Worm (Caenorhabditis elegans) whole organism, late embryonic: ENCODE results near the gene F13H10.6.

Experiments used
- ama-1 ChIP-seq: fragments of 150-350 bp; optimal IDR thresholded peaks from 2 replicates; lab custom pipeline; 2014
- ceh-6 ChIP-seq: fragments of 200-800 bp; sonication (Bioruptor generic); optimal IDR thresholded peaks from 2 replicates; lab custom pipeline; 2018; ENCODE audit warnings: mild to moderate bottlenecking, missing genetic modification characterization, missing compliant biosample characterization
- dve-1 ChIP-seq: sonication (generic microtip); optimal IDR thresholded peaks from 2 replicates; lab custom pipeline; 2017; ENCODE audit warnings: antibody characterized with exemption, mild to moderate bottlenecking, missing genetic modification characterization, missing compliant biosample characterization
- elt-2 ChIP-seq: sonication (generic microtip); optimal IDR thresholded peaks from 2 replicates; lab custom pipeline; 2016; ENCODE audit warnings: missing genetic modification reagents, missing genetic modification characterization, missing compliant biosample characterization
- ets-4 ChIP-seq: sonication (generic microtip); optimal IDR thresholded peaks from 2 replicates; lab custom pipeline; 2016; ENCODE audit warnings: missing genetic modification characterization, missing compliant biosample characterization
- hlh-13 ChIP-seq: fragments of 200-800 bp; sonication (Bioruptor generic); optimal IDR thresholded peaks from 2 replicates; lab custom pipeline; 2018; ENCODE audit warnings: mild to moderate bottlenecking, missing genetic modification characterization, missing compliant biosample characterization
- lin-11 ChIP-seq: fragments of 200-800 bp; sonication (Bioruptor generic); optimal IDR thresholded peaks from 2 replicates; lab custom pipeline; 2018; ENCODE audit warnings: mild to moderate bottlenecking, missing genetic modification characterization, missing compliant biosample characterization
- madf-2 ChIP-seq: sonication (generic microtip); optimal IDR thresholded peaks from 2 replicates; lab custom pipeline; 2017; ENCODE audit warnings: missing genetic modification characterization, missing compliant biosample characterization
- npax-4 ChIP-seq: sonication (generic microtip); optimal IDR thresholded peaks from 2 replicates; lab custom pipeline; 2016; ENCODE audit warnings: missing genetic modification characterization, missing compliant biosample characterization
- pha-4 ChIP-seq: fragments of 150-350 bp; optimal IDR thresholded peaks from 2 replicates; lab custom pipeline; 2018; ENCODE audit warnings: missing biosample characterization, missing genetic modification reagents, missing genetic modification characterization
- pqm-1 ChIP-seq: sonication (generic microtip); optimal IDR thresholded peaks from 2 replicates; lab custom pipeline; 2016; ENCODE audit warnings: missing genetic modification characterization, missing compliant biosample characterization
- ref-2 ChIP-seq: sonication (generic microtip); optimal IDR thresholded peaks from 2 replicates; lab custom pipeline; 2016; ENCODE audit warnings: missing genetic modification characterization, missing compliant biosample characterization
- sox-4 ChIP-seq: sonication (generic microtip); optimal IDR thresholded peaks from 2 replicates; lab custom pipeline; 2017; ENCODE audit warnings: mild to moderate bottlenecking, missing genetic modification characterization, inconsistent platforms, missing compliant biosample characterization
- ttx-3 ChIP-seq: sonication (generic microtip); optimal IDR thresholded peaks from 2 replicates; lab custom pipeline; 2016; ENCODE audit warnings: missing genetic modification reagents, missing genetic modification characterization, missing compliant biosample characterization

ce11 chrIV:11037118-11037719 is 28.1 kb downstream of the F13H10.6 start:
- no peak for TF ChIP-seq ttx-3 (tag; lab: Kevin White, UChicago)
- TF ChIP-seq elt-2 (tag; lab: Kevin White, UChicago): peak; percentile 44
- TF ChIP-seq sox-4 (tag; lab: Kevin White, UChicago): no peak
- TF ChIP-seq madf-2 (tag; lab: Kevin White, UChicago): no peak
- no peak for TF ChIP-seq pha-4 (tag; lab: Kevin White, UChicago)
- no peak for TF ChIP-seq dve-1 (tag; lab: Kevin White, UChicago)
- TF ChIP-seq npax-4 (tag; lab: Kevin White, UChicago): no peak
- TF ChIP-seq ets-4 (tag; lab: Kevin White, UChicago): no peak
- no peak for TF ChIP-seq lin-11 (tag; lab: Kevin White, UChicago)
- TF ChIP-seq ama-1: no peak
- TF ChIP-seq ceh-6: no peak
- TF ChIP-seq ref-2: no peak
- TF ChIP-seq pqm-1 (tag; lab: Kevin White, UChicago): no peak
- no peak for TF ChIP-seq hlh-13
